Fruit fly (Drosophila melanogaster) whole organism, embryonic: ENCODE measurements around the gene CG10011.

Experiments
- BEAF-32 ChIP-seq: fragments of 200-800 bp; sonication (Bioruptor generic); optimal IDR thresholded peaks from 3 replicates; lab custom pipeline; 2017; ENCODE audit warnings: missing biosample characterization, missing genetic modification characterization, mild to moderate bottlenecking, moderate library complexity, missing genetic modification reagents
- CG10366 ChIP-seq: fragments of 200-800 bp; sonication (Bioruptor generic); IDR thresholded peaks from 2 replicates; pipeline ENCODE4 v1.3.6; 2022; ENCODE audit warnings: missing biosample characterization, missing genetic modification characterization
- CG11398 ChIP-seq: fragments of 200-800 bp; sonication (Bioruptor generic); optimal IDR thresholded peaks from 2 replicates; lab custom pipeline; 2016; ENCODE audit warnings: missing biosample characterization, missing genetic modification characterization
- CG1233 ChIP-seq: fragments of 200-800 bp; sonication (Bioruptor generic); optimal IDR thresholded peaks from 4 replicates; lab custom pipeline; 2018; ENCODE audit warnings: missing biosample characterization, mild to moderate bottlenecking, missing genetic modification characterization
- CG13424 ChIP-seq: fragments of 200-800 bp; sonication (Bioruptor generic); optimal IDR thresholded peaks from 2 replicates; lab custom pipeline; 2019; ENCODE audit warnings: missing biosample characterization, mild to moderate bottlenecking, missing genetic modification characterization, moderate library complexity
- CG14710 ChIP-seq: fragments of 200-800 bp; sonication (Bioruptor generic); optimal IDR thresholded peaks from 3 replicates; lab custom pipeline; 2019; ENCODE audit warnings: missing biosample characterization, mild to moderate bottlenecking, missing genetic modification characterization, moderate library complexity
- CG1529 ChIP-seq: fragments of 200-800 bp; sonication (Bioruptor generic); optimal IDR thresholded peaks from 3 replicates; lab custom pipeline; 2018; ENCODE audit warnings: missing biosample characterization, missing genetic modification characterization
- CG17829 ChIP-seq: fragments of 200-800 bp; optimal IDR thresholded peaks from 2 replicates; lab custom pipeline; 2019; ENCODE audit warnings: missing biosample characterization, mild to moderate bottlenecking, missing genetic modification characterization, moderate library complexity
- CG2202 ChIP-seq: fragments of 200-800 bp; sonication (Bioruptor generic); optimal IDR thresholded peaks from 2 replicates; lab custom pipeline; 2018; ENCODE audit warnings: missing biosample characterization, mild to moderate bottlenecking, missing genetic modification characterization
- CG2678 ChIP-seq: fragments of 200-800 bp; sonication (Bioruptor generic); optimal IDR thresholded peaks from 3 replicates; lab custom pipeline; 2019; ENCODE audit warnings: missing biosample characterization, mild to moderate bottlenecking, missing genetic modification characterization, moderate library complexity
- CG32772 ChIP-seq: fragments of 200-800 bp; sonication (Bioruptor generic); IDR thresholded peaks from 2 replicates; pipeline ENCODE4 v1.3.6; 2022; ENCODE audit warnings: missing biosample characterization, missing genetic modification characterization
- CG5245 ChIP-seq: fragments of 200-800 bp; sonication (Bioruptor generic); optimal IDR thresholded peaks from 3 replicates; lab custom pipeline; 2016; ENCODE audit warnings: missing biosample characterization, missing genetic modification characterization
- CG6175 ChIP-seq: fragments of 200-800 bp; sonication (Bioruptor generic); IDR thresholded peaks from 3 replicates; pipeline ENCODE4 v1.3.6; 2022; ENCODE audit warnings: missing biosample characterization, missing genetic modification characterization
- CG6254 ChIP-seq: fragments of 200-800 bp; sonication (Bioruptor generic); optimal IDR thresholded peaks from 3 replicates; lab custom pipeline; 2017; ENCODE audit warnings: mild to moderate bottlenecking, missing biosample characterization, missing genetic modification reagents, missing genetic modification characterization
- CG7839 ChIP-seq: fragments of 200-800 bp; sonication (Bioruptor generic); optimal IDR thresholded peaks from 3 replicates; lab custom pipeline; 2018; ENCODE audit warnings: missing biosample characterization, mild to moderate bottlenecking, missing genetic modification characterization, moderate library complexity
- CG8290 ChIP-seq, 3 experiments: fragments of 200-800 bp; sonication (Bioruptor generic); optimal IDR thresholded peaks; 2 replicates each; lab custom pipeline; 2016 to 2019; ENCODE audit warnings: missing biosample characterization in 3 of 3, missing genetic modification characterization in 3 of 3, mild to moderate bottlenecking in 2 of 3, moderate library complexity in 1 of 3
- CG8359 ChIP-seq: fragments of 200-800 bp; sonication (Bioruptor generic); optimal IDR thresholded peaks from 2 replicates; lab custom pipeline; 2017; ENCODE audit warnings: missing biosample characterization, mild to moderate bottlenecking, missing genetic modification characterization, borderline replicate concordance
- CG8924 ChIP-seq: fragments of 200-800 bp; optimal IDR thresholded peaks from 3 replicates; lab custom pipeline; 2019; ENCODE audit warnings: missing biosample characterization, mild to moderate bottlenecking, missing genetic modification characterization, moderate library complexity
- CG8944 ChIP-seq: fragments of 200-800 bp; sonication (Bioruptor generic); optimal IDR thresholded peaks from 3 replicates; lab custom pipeline; 2016; ENCODE audit warnings: missing biosample characterization, missing genetic modification characterization
- CG9437 ChIP-seq: fragments of 200-800 bp; sonication (Bioruptor generic); optimal IDR thresholded peaks from 2 replicates; lab custom pipeline; 2018; ENCODE audit warnings: missing biosample characterization, mild to moderate bottlenecking, missing genetic modification characterization
- CG9609 ChIP-seq: fragments of 200-800 bp; sonication (Bioruptor generic); optimal IDR thresholded peaks from 3 replicates; lab custom pipeline; 2016; ENCODE audit warnings: missing biosample characterization, missing genetic modification characterization
- CG9797 ChIP-seq: fragments of 200-800 bp; sonication (Bioruptor generic); optimal IDR thresholded peaks from 3 replicates; lab custom pipeline; 2018; ENCODE audit warnings: missing biosample characterization, mild to moderate bottlenecking, missing genetic modification characterization
- CTCF ChIP-seq: fragments of 200-800 bp; sonication (Bioruptor generic); optimal IDR thresholded peaks from 2 replicates; lab custom pipeline; 2017; ENCODE audit warnings: missing biosample characterization, mild to moderate bottlenecking, missing genetic modification characterization, moderate library complexity
- D19A ChIP-seq: fragments of 200-800 bp; optimal IDR thresholded peaks from 3 replicates; lab custom pipeline; 2019; ENCODE audit warnings: missing biosample characterization, mild to moderate bottlenecking, missing genetic modification characterization, moderate library complexity
- Ets97D ChIP-seq: fragments of 200-800 bp; sonication (Bioruptor generic); optimal IDR thresholded peaks from 3 replicates; lab custom pipeline; 2016; ENCODE audit warnings: missing biosample characterization, missing genetic modification characterization
- Gsc ChIP-seq: fragments of 200-800 bp; sonication (Bioruptor generic); IDR thresholded peaks from 2 replicates; pipeline ENCODE4 v1.3.6; 2022; ENCODE audit warnings: missing biosample characterization, missing genetic modification characterization
- HLH4C ChIP-seq: fragments of 200-800 bp; sonication (Bioruptor generic); IDR thresholded peaks from 3 replicates; pipeline ENCODE4 v1.3.6; 2022; ENCODE audit warnings: missing biosample characterization, missing genetic modification characterization; ENCODE audit not compliant: partially characterized antibody
- HmgD ChIP-seq: fragments of 200-800 bp; sonication (Bioruptor generic); optimal IDR thresholded peaks from 3 replicates; lab custom pipeline; 2016; ENCODE audit warnings: missing biosample characterization, missing genetic modification characterization
- Jarid2 ChIP-seq: fragments of 200-800 bp; sonication (Bioruptor generic); optimal IDR thresholded peaks from 3 replicates; lab custom pipeline; 2017; ENCODE audit warnings: mild to moderate bottlenecking, missing biosample characterization, missing genetic modification reagents, missing genetic modification characterization
- Kr ChIP-seq: fragments of 200-800 bp; sonication (Bioruptor generic); optimal IDR thresholded peaks from 2 replicates; lab custom pipeline; 2017; ENCODE audit warnings: missing biosample characterization, mild to moderate bottlenecking, missing genetic modification characterization
- Mad ChIP-seq: fragments of 200-800 bp; sonication (Bioruptor generic); optimal IDR thresholded peaks from 2 replicates; lab custom pipeline; 2016; ENCODE audit warnings: missing biosample characterization, missing genetic modification characterization
- Ptx1 ChIP-seq: fragments of 200-800 bp; sonication (Bioruptor generic); IDR thresholded peaks from 2 replicates; pipeline ENCODE4 v1.3.6; 2022; ENCODE audit warnings: missing biosample characterization, missing genetic modification characterization
- Rx ChIP-seq: fragments of 200-800 bp; sonication (Bioruptor generic); IDR thresholded peaks from 2 replicates; pipeline ENCODE4 v1.3.6; 2022; ENCODE audit warnings: missing biosample characterization, missing genetic modification characterization
- Ssrp ChIP-seq: fragments of 200-800 bp; sonication (Bioruptor generic); optimal IDR thresholded peaks from 2 replicates; lab custom pipeline; 2018; ENCODE audit warnings: missing biosample characterization, mild to moderate bottlenecking, missing genetic modification characterization, moderate library complexity
- bigmax ChIP-seq: fragments of 200-800 bp; sonication (Bioruptor generic); optimal IDR thresholded peaks from 2 replicates; lab custom pipeline; 2018; ENCODE audit warnings: missing biosample characterization, mild to moderate bottlenecking, missing genetic modification characterization
- bowl ChIP-seq: fragments of 200-800 bp; sonication (Bioruptor generic); IDR thresholded peaks from 2 replicates; pipeline ENCODE4 v1.3.6; 2022; ENCODE audit warnings: missing biosample characterization, missing genetic modification characterization
- chm ChIP-seq: fragments of 200-800 bp; sonication (Bioruptor generic); IDR thresholded peaks from 2 replicates; pipeline ENCODE4 v1.3.6; 2022; ENCODE audit warnings: missing biosample characterization, missing genetic modification characterization
- corto ChIP-seq: fragments of 200-800 bp; sonication (Bioruptor generic); optimal IDR thresholded peaks from 2 replicates; lab custom pipeline; 2016; ENCODE audit warnings: missing biosample characterization, mild to moderate bottlenecking, missing genetic modification characterization, moderate library complexity
- disco-r ChIP-seq: fragments of 200-800 bp; sonication (Bioruptor generic); optimal IDR thresholded peaks from 2 replicates; lab custom pipeline; 2016; ENCODE audit warnings: missing biosample characterization, missing genetic modification characterization
- eve ChIP-seq, 2 experiments: fragments of >200 bp; optimal IDR thresholded peaks; 2 replicates each; lab custom pipeline; 2017; ENCODE audit warnings: missing biosample characterization in 2 of 2, missing genetic modification characterization in 2 of 2
- gro ChIP-seq: fragments of 200-800 bp; sonication (Bioruptor generic); optimal IDR thresholded peaks from 2 replicates; lab custom pipeline; 2016; ENCODE audit warnings: missing biosample characterization, missing genetic modification characterization
- insv ChIP-seq, 2 experiments: fragments of 200-800 bp; sonication (Bioruptor generic); optimal IDR thresholded peaks; 3 replicates each; lab custom pipeline; 2016 to 2018; ENCODE audit warnings: missing biosample characterization in 2 of 2, missing genetic modification characterization in 2 of 2
- jumu ChIP-seq: fragments of 200-800 bp; sonication (Bioruptor generic); optimal IDR thresholded peaks from 3 replicates; lab custom pipeline; 2016; ENCODE audit warnings: missing biosample characterization, missing genetic modification characterization
- mld ChIP-seq: fragments of 200-800 bp; sonication (Bioruptor generic); IDR thresholded peaks from 3 replicates; pipeline ENCODE4 v1.3.6; 2022; ENCODE audit warnings: missing biosample characterization, missing genetic modification characterization; ENCODE audit not compliant: partially characterized antibody
- sob ChIP-seq: fragments of 200-800 bp; sonication (Bioruptor generic); IDR thresholded peaks from 2 replicates; pipeline ENCODE4 v1.3.6; 2022; ENCODE audit warnings: missing biosample characterization, missing genetic modification characterization
- sqz ChIP-seq: fragments of 200-800 bp; sonication (Bioruptor generic); optimal IDR thresholded peaks from 3 replicates; lab custom pipeline; 2018; ENCODE audit warnings: missing biosample characterization, mild to moderate bottlenecking, missing genetic modification characterization
- ssp ChIP-seq: fragments of 200-800 bp; sonication (Bioruptor generic); IDR thresholded peaks from 2 replicates; pipeline ENCODE4 v1.3.6; 2022; ENCODE audit warnings: missing biosample characterization, missing genetic modification characterization
- ttk ChIP-seq: fragments of 200-800 bp; sonication (Bioruptor generic); IDR thresholded peaks from 2 replicates; pipeline ENCODE4 v2.1.2; 2022; ENCODE audit warnings: missing biosample characterization, missing genetic modification characterization
- unpg ChIP-seq: fragments of 200-800 bp; sonication (Bioruptor generic); optimal IDR thresholded peaks from 3 replicates; lab custom pipeline; 2018; ENCODE audit warnings: missing biosample characterization, mild to moderate bottlenecking, missing genetic modification characterization, moderate library complexity
- wor ChIP-seq: fragments of 200-800 bp; sonication (Bioruptor generic); IDR thresholded peaks from 2 replicates; pipeline ENCODE4 v1.3.6; 2022; ENCODE audit warnings: missing biosample characterization, missing genetic modification characterization

CG10011 gene

DNA sequence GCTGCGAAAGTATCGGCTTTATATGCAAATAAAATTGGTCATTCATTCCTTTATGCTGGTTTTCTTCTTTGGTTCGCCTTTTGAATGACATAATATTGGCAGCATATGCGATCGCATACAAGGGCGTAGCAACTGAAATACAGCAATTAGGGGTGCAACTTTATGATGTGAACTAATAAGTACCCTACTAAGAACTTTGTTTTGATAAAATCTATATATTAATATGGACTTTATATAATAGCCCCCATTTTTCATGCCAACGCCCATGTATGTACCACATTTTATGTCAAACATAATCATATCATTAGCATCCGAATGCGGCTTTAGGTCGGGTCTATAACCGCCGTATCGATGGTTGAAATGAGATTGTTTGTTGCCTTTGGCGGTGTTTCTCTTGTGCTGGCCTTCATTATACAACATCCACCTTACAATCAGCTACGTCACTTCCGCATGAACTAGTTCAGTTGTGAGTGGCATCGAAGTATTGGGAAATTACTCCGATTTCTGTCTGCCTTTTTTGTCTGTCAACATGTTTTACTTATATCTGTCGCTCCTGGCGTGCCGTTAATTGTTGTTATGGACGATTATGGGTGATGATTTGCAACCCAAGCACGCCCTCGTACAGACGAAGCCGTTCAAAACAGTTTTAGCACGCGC, 42.1 kb upstream of the CG10011 start (continued):
- TF ChIP-seq chm (GFP tag; lab: Robert Waterston, UW) (no peak; the same call in 1 of the 2 replicates), HLH4C (GFP tag; lab: Robert Waterston, UW) (no peak), CG2202 (no peak), CG5245 (GFP tag; lab: Kevin White, UChicago) (no peak), disco-r (GFP tag; lab: Kevin White, UChicago) (no peak), CG14710 (tag; lab: Kevin White, UChicago) (no peak), CG9609 (GFP tag; lab: Kevin White, UChicago) (no peak), sqz (GFP tag; lab: Kevin White, UChicago) (no peak), CG8359 (GFP tag; lab: Kevin White, UChicago) (no peak), corto (GFP tag; lab: Kevin White, UChicago) (no peak), Mad (GFP tag; lab: Kevin White, UChicago) (no peak), wor (GFP tag; lab: Robert Waterston, UW) (no peak), HmgD (GFP tag; lab: Kevin White, UChicago) (no peak), Gsc (no peak), Ets97D (no peak), jumu (GFP tag; lab: Kevin White, UChicago) (no peak), CG7839 (tag; lab: Kevin White, UChicago) (peak; percentile 73), gro (GFP tag; lab: Kevin White, UChicago) (peak; percentile 17), bowl (GFP tag; lab: Robert Waterston, UW) (no peak), Ssrp (tag; lab: Kevin White, UChicago) (peak; percentile 13), eve (GFP tag; optimal IDR thresholded peaks at IDR 0.05; lab: Kevin White, UChicago) (peak in 1 of 2 experiments; percentile 37), ttk (GFP tag; lab: Robert Waterston, UW) (peak; percentile 46; the same call in 1 of the 2 replicates), CG8944 (GFP tag; lab: Kevin White, UChicago) (no peak), CG11398 (GFP tag; lab: Kevin White, UChicago) (no peak), CG32772 (peak; percentile 20; the same call in 1 of the 2 replicates), CG6254 (GFP tag; lab: Kevin White, UChicago) (no peak), CTCF (GFP tag; lab: Kevin White, UChicago) (no peak), CG1529 (GFP tag; lab: Kevin White, UChicago) (no peak), Ptx1 (GFP tag; lab: Robert Waterston, UW) (peak; percentile 70), BEAF-32 (no peak), CG9437 (GFP tag; lab: Kevin White, UChicago) (no peak), CG9797 (GFP tag; lab: Kevin White, UChicago) (no peak), unpg (GFP tag; lab: Kevin White, UChicago) (peak; percentile 68), bigmax (GFP tag; lab: Kevin White, UChicago) (no peak), ssp (GFP tag; lab: Robert Waterston, UW) (peak; percentile 36; the same call in 1 of the 2 replicates), CG17829 (tag; lab: Kevin White, UChicago) (peak; percentile 2), Kr (GFP tag; lab: Kevin White, UChicago) (no peak), CG2678 (tag; lab: Kevin White, UChicago) (peak; percentile 75), Rx (GFP tag; lab: Robert Waterston, UW) (peak; percentile 48; the same call in 1 of the 2 replicates), sob (peak; percentile 71), CG8290 (GFP tag; optimal IDR thresholded peaks at IDR 0.05; lab: Kevin White, UChicago) (no peak), CG8290 (tag; optimal IDR thresholded peaks at IDR 0.05; lab: Kevin White, UChicago) (peak in 1 of 2 experiments; percentile 71), mld (GFP tag; lab: Robert Waterston, UW) (no peak), CG10366 (GFP tag; lab: Robert Waterston, UW) (peak; percentile 71), CG1233 (peak; percentile 40), CG6175 (GFP tag; lab: Robert Waterston, UW) (0 out of 3 replicates have a peak, but pooled peaks have one; percentile 39), CG13424 (tag; lab: Kevin White, UChicago) (peak; percentile 74), Jarid2 (GFP tag; lab: Kevin White, UChicago) (no peak), D19A (tag; lab: Kevin White, UChicago) (no peak), CG8924 (peak; percentile 49), insv (GFP tag; optimal IDR thresholded peaks at IDR 0.05; lab: Kevin White, UChicago) (no peak)
